Worm (Caenorhabditis elegans) whole organism, late embryonic: ENCODE measurements around the gene npr-33.

Experiments
- C08G9.2 ChIP-seq: sonication (generic microtip); optimal IDR thresholded peaks from 2 replicates; lab custom pipeline; 2016; ENCODE audit warnings: mild to moderate bottlenecking, missing genetic modification characterization, moderate library complexity, missing compliant biosample characterization
- F13H6.1 ChIP-seq: sonication (generic microtip); optimal IDR thresholded peaks from 2 replicates; lab custom pipeline; 2016; ENCODE audit warnings: missing genetic modification characterization, missing compliant biosample characterization
- K02D7.2 ChIP-seq: sonication (generic microtip); optimal IDR thresholded peaks from 2 replicates; lab custom pipeline; 2017; ENCODE audit warnings: mild to moderate bottlenecking, missing genetic modification characterization, missing compliant biosample characterization
- K09A11.1 ChIP-seq: sonication (generic microtip); optimal IDR thresholded peaks from 2 replicates; lab custom pipeline; 2017; ENCODE audit warnings: antibody characterized with exemption, mild to moderate bottlenecking, missing genetic modification characterization, missing compliant biosample characterization; ENCODE audit not compliant: insufficient read depth
- T23F11.4 ChIP-seq: fragments of 200-800 bp; sonication (Bioruptor generic); optimal IDR thresholded peaks from 2 replicates; lab custom pipeline; 2018; ENCODE audit warnings: mild to moderate bottlenecking, missing genetic modification characterization, missing compliant biosample characterization
- Y22D7AL.16 ChIP-seq: sonication (generic microtip); optimal IDR thresholded peaks from 2 replicates; lab custom pipeline; 2016; ENCODE audit warnings: missing genetic modification characterization, missing compliant biosample characterization
- ahr-1 ChIP-seq: sonication (generic microtip); optimal IDR thresholded peaks from 2 replicates; lab custom pipeline; 2016; ENCODE audit warnings: missing genetic modification characterization, missing compliant biosample characterization
- ceh-14 ChIP-seq: sonication (generic microtip); optimal IDR thresholded peaks from 2 replicates; lab custom pipeline; 2016; ENCODE audit warnings: missing genotype, missing genetic modification characterization, missing compliant biosample characterization
- ceh-18 ChIP-seq: sonication (generic microtip); optimal IDR thresholded peaks from 2 replicates; lab custom pipeline; 2016; ENCODE audit warnings: missing genetic modification characterization, missing compliant biosample characterization
- ceh-19 ChIP-seq: fragments of 200-800 bp; sonication (Bioruptor generic); optimal IDR thresholded peaks from 2 replicates; lab custom pipeline; 2018; ENCODE audit warnings: mild to moderate bottlenecking, missing genetic modification characterization, missing compliant biosample characterization
- ceh-22 ChIP-seq: sonication (generic microtip); optimal IDR thresholded peaks from 2 replicates; lab custom pipeline; 2017; ENCODE audit warnings: missing biosample characterization, missing genetic modification characterization
- ceh-24 ChIP-seq: sonication (generic microtip); optimal IDR thresholded peaks from 2 replicates; lab custom pipeline; 2016; ENCODE audit warnings: mild to moderate bottlenecking, missing genetic modification characterization, missing compliant biosample characterization
- ceh-34 ChIP-seq: sonication (generic microtip); optimal IDR thresholded peaks from 2 replicates; lab custom pipeline; 2016; ENCODE audit warnings: mild to moderate bottlenecking, missing genetic modification characterization, missing compliant biosample characterization
- ceh-9 ChIP-seq: sonication (generic microtip); optimal IDR thresholded peaks from 2 replicates; lab custom pipeline; 2016; ENCODE audit warnings: mild to moderate bottlenecking, missing genetic modification characterization, inconsistent platforms, missing compliant biosample characterization
- che-1 ChIP-seq: sonication (generic microtip); optimal IDR thresholded peaks from 2 replicates; lab custom pipeline; 2016; ENCODE audit warnings: mild to moderate bottlenecking, missing genetic modification characterization, missing compliant biosample characterization
- elt-2 ChIP-seq: sonication (generic microtip); optimal IDR thresholded peaks from 2 replicates; lab custom pipeline; 2016; ENCODE audit warnings: missing genetic modification reagents, missing genetic modification characterization, missing compliant biosample characterization
- ets-4 ChIP-seq: sonication (generic microtip); optimal IDR thresholded peaks from 2 replicates; lab custom pipeline; 2016; ENCODE audit warnings: missing genetic modification characterization, missing compliant biosample characterization
- eyg-1 ChIP-seq: sonication (generic microtip); optimal IDR thresholded peaks from 2 replicates; lab custom pipeline; 2016; ENCODE audit warnings: missing genotype, missing genetic modification characterization, missing compliant biosample characterization
- fax-1 ChIP-seq: sonication (generic microtip); optimal IDR thresholded peaks from 2 replicates; lab custom pipeline; 2016; ENCODE audit warnings: missing genotype, missing genetic modification characterization, missing compliant biosample characterization
- fkh-6 ChIP-seq: sonication (generic microtip); optimal IDR thresholded peaks from 2 replicates; lab custom pipeline; 2016; ENCODE audit warnings: missing genetic modification characterization, missing compliant biosample characterization
- hlh-6 ChIP-seq: sonication (generic microtip); optimal IDR thresholded peaks from 2 replicates; lab custom pipeline; 2016; ENCODE audit warnings: missing genotype, missing genetic modification characterization, missing compliant biosample characterization
- hlh-8 ChIP-seq: sonication (generic microtip); optimal IDR thresholded peaks from 2 replicates; lab custom pipeline; 2016; ENCODE audit warnings: missing genotype, missing genetic modification characterization, missing compliant biosample characterization
- lim-6 ChIP-seq: sonication (generic microtip); optimal IDR thresholded peaks from 2 replicates; lab custom pipeline; 2016; ENCODE audit warnings: missing genetic modification characterization, missing compliant biosample characterization
- lin-11 ChIP-seq: fragments of 200-800 bp; sonication (Bioruptor generic); optimal IDR thresholded peaks from 2 replicates; lab custom pipeline; 2018; ENCODE audit warnings: mild to moderate bottlenecking, missing genetic modification characterization, missing compliant biosample characterization
- nfya-1 ChIP-seq: sonication (generic microtip); optimal IDR thresholded peaks from 2 replicates; lab custom pipeline; 2017; ENCODE audit warnings: missing genetic modification characterization, mild to moderate bottlenecking, missing compliant biosample characterization, antibody characterized with exemption, moderate library complexity
- pha-2 ChIP-seq: sonication (generic microtip); optimal IDR thresholded peaks from 2 replicates; lab custom pipeline; 2017; ENCODE audit warnings: mild to moderate bottlenecking, missing genetic modification characterization, missing compliant biosample characterization
- pha-4 ChIP-seq: fragments of 150-350 bp; optimal IDR thresholded peaks from 2 replicates; lab custom pipeline; 2018; ENCODE audit warnings: missing biosample characterization, missing genetic modification reagents, missing genetic modification characterization
- pqm-1 ChIP-seq: sonication (generic microtip); optimal IDR thresholded peaks from 2 replicates; lab custom pipeline; 2016; ENCODE audit warnings: missing genetic modification characterization, missing compliant biosample characterization
- pros-1 ChIP-seq: fragments of 150-350 bp; optimal IDR thresholded peaks from 2 replicates; lab custom pipeline; 2014; ENCODE audit warnings: missing biosample characterization, missing genetic modification reagents, missing genetic modification characterization
- ref-2 ChIP-seq: sonication (generic microtip); optimal IDR thresholded peaks from 2 replicates; lab custom pipeline; 2016; ENCODE audit warnings: missing genetic modification characterization, missing compliant biosample characterization
- rnt-1 ChIP-seq: sonication (generic microtip); optimal IDR thresholded peaks from 2 replicates; lab custom pipeline; 2016; ENCODE audit warnings: missing genetic modification characterization, missing compliant biosample characterization
- sox-2 ChIP-seq: fragments of 200-800 bp; sonication (Bioruptor generic); IDR thresholded peaks from 2 replicates; pipeline ENCODE4 v1.3.6; 2022; ENCODE audit warnings: missing genetic modification reagents, missing genetic modification characterization, missing compliant biosample characterization
- sox-4 ChIP-seq: sonication (generic microtip); optimal IDR thresholded peaks from 2 replicates; lab custom pipeline; 2017; ENCODE audit warnings: mild to moderate bottlenecking, missing genetic modification characterization, inconsistent platforms, missing compliant biosample characterization
- syd-9 ChIP-seq: sonication (generic microtip); optimal IDR thresholded peaks from 2 replicates; lab custom pipeline; 2016; ENCODE audit warnings: mild to moderate bottlenecking, missing genetic modification characterization, moderate library complexity, missing compliant biosample characterization
- tbx-7 ChIP-seq: sonication (generic microtip); optimal IDR thresholded peaks from 2 replicates; lab custom pipeline; 2016; ENCODE audit warnings: missing genotype, missing genetic modification characterization, missing compliant biosample characterization
- ttx-3 ChIP-seq: sonication (generic microtip); optimal IDR thresholded peaks from 2 replicates; lab custom pipeline; 2016; ENCODE audit warnings: missing genetic modification reagents, missing genetic modification characterization, missing compliant biosample characterization
- unc-3 ChIP-seq, 2 experiments: fragments of 200-800 bp in 1 of 2; sonication (Bioruptor generic) in 1 of 2; sonication (generic microtip) in 1 of 2; conservative IDR thresholded peaks in 1 of 2; optimal IDR thresholded peaks in 1 of 2; 2 replicates each; pipeline versions ENCODE4 v1.3.6 to Lab custom; 2016 to 2022; ENCODE audit warnings: missing compliant biosample characterization in 2 of 2, missing genetic modification characterization in 2 of 2, missing genetic modification reagents in 1 of 2
- unc-86 ChIP-seq: sonication (generic microtip); optimal IDR thresholded peaks from 2 replicates; lab custom pipeline; 2016; ENCODE audit warnings: missing genetic modification characterization, missing compliant biosample characterization
- ztf-16 ChIP-seq: sonication (generic microtip); optimal IDR thresholded peaks from 2 replicates; lab custom pipeline; 2017; ENCODE audit warnings: missing genetic modification characterization, missing compliant biosample characterization

The npr-33 gene

DNA sequence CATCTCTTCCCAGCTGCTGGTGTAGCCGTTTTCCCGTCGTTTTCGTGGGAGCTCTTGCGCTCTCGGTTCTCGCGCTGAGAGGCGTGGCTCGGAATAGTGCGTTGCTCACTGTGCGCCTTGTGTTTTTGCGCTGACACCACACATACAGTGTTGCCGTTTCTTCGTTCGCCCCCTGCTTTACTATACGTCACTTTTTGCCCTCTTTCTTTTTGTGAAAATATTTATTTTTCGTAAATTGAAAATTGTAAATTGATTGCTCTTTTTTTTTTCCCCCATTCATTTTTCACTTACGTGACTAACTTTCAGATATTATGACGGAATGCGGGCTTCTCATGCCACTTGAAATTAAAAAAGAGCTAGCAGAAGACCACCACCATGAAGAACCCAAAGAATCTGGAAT is 31.6 kb upstream of the npr-33 start, which contains the start of gene gmeb-2:
Gene gmeb-2, plus strand, starts transcription at position 301 of the 400 bp plus-strand sequence.
- TF ChIP-seq ttx-3 (tag; lab: Kevin White, UChicago) = no peak
- TF ChIP-seq eyg-1 = no peak
- no peak for TF ChIP-seq pqm-1 (tag; lab: Kevin White, UChicago)
- no peak for TF ChIP-seq K02D7.2 (tag; lab: Kevin White, UChicago)
- TF ChIP-seq ceh-19 = no peak
- no peak for TF ChIP-seq fax-1 (tag; lab: Kevin White, UChicago)
- no peak for TF ChIP-seq tbx-7 (tag; lab: Kevin White, UChicago)
- no peak for TF ChIP-seq hlh-6 (tag; lab: Kevin White, UChicago)
- no peak for TF ChIP-seq ceh-34
- no peak for TF ChIP-seq elt-2 (tag; lab: Kevin White, UChicago)
- TF ChIP-seq ceh-24 = no peak
- TF ChIP-seq sox-2 (GFP tag; lab: Robert Waterston, UW) = no peak
- TF ChIP-seq ceh-14 (tag; lab: Kevin White, UChicago) = no peak
- TF ChIP-seq fkh-6 = no peak
- TF ChIP-seq ceh-18 = no peak
- TF ChIP-seq sox-4 (tag; lab: Kevin White, UChicago) = no peak
- TF ChIP-seq unc-3 (GFP tag; conservative IDR thresholded peaks at IDR 0.05; lab: Robert Waterston, UW) = no peak
- no peak for TF ChIP-seq unc-3 (tag; optimal IDR thresholded peaks at IDR 0.05; lab: Kevin White, UChicago)
- no peak for TF ChIP-seq che-1 (tag; lab: Kevin White, UChicago)
- TF ChIP-seq unc-86 (tag; lab: Kevin White, UChicago) = no peak
- TF ChIP-seq hlh-8 (tag; lab: Kevin White, UChicago) = no peak

- no peak for TF ChIP-seq Y22D7AL.16
- peak; percentile 26 for TF ChIP-seq ref-2 (tag; lab: Kevin White, UChicago)
- TF ChIP-seq ets-4 (tag; lab: Kevin White, UChicago) = no peak
- no peak for TF ChIP-seq lim-6 (tag; lab: Kevin White, UChicago)
- peak; percentile 29 for TF ChIP-seq pha-2 (tag; lab: Kevin White, UChicago)
- no peak for TF ChIP-seq ceh-9 (tag; lab: Kevin White, UChicago)
- TF ChIP-seq ceh-34 = peak; percentile 54
- no peak for TF ChIP-seq T23F11.4 (GFP tag; lab: Kevin White, UChicago)
- no peak for TF ChIP-seq syd-9 (tag; lab: Kevin White, UChicago)
Observed at ce11 chrX:15881027-15881426, 29.4 kb upstream of the npr-33 start.

DNA sequence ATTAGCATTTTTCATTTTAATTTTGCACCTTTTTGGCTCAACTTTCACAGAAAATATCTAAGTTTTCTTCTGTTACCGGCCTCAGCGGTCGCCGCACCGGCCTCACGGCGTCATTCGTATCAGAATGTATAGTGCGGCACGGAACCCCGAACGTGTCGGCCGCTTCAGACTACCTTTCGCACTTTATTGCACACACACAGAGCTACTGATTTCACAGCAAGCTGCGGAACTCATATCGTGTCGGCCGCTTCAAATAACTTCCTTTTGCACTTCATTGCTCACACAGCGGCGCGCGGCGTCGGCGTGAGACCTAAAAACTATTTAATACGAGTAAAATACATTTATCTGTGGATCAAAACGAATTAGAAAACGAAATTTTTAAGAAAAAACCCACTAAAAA is 25.9 kb upstream of the npr-33 start:
- TF ChIP-seq pha-4 (tag; lab: Kevin White, UChicago) (no peak), rnt-1 (tag; lab: Kevin White, UChicago) (no peak), K09A11.1 (tag; lab: Kevin White, UChicago) (no peak), ceh-22 (tag; lab: Kevin White, UChicago) (no peak), nfya-1 (tag; lab: Kevin White, UChicago) (no peak), fax-1 (tag; lab: Kevin White, UChicago) (no peak), sox-4 (tag; lab: Kevin White, UChicago) (no peak), ahr-1 (tag; lab: Kevin White, UChicago) (no peak)

- TF ChIP-seq C08G9.2 (tag; lab: Kevin White, UChicago) (no peak), ref-2 (tag; lab: Kevin White, UChicago) (no peak), lin-11 (tag; lab: Kevin White, UChicago) (no peak), pros-1 (tag; lab: Kevin White, UChicago) (no peak), ztf-16 (no peak), ceh-14 (tag; lab: Kevin White, UChicago) (no peak), F13H6.1 (tag; lab: Kevin White, UChicago) (no peak), unc-3 (GFP tag; conservative IDR thresholded peaks at IDR 0.05; lab: Robert Waterston, UW) (no peak), unc-3 (tag; optimal IDR thresholded peaks at IDR 0.05; lab: Kevin White, UChicago) (no peak), unc-86 (tag; lab: Kevin White, UChicago) (no peak)
Observed at ce11 chrX:15887495-15887894, 22.9 kb upstream of the npr-33 start, which contains the start of gene F53H4.3. F53H4.3 (minus strand) TSS chrX:15887595.
